Worm (Caenorhabditis elegans): Measurements from ENCODE around the gene twk-2.

Gene twk-2

DNA sequence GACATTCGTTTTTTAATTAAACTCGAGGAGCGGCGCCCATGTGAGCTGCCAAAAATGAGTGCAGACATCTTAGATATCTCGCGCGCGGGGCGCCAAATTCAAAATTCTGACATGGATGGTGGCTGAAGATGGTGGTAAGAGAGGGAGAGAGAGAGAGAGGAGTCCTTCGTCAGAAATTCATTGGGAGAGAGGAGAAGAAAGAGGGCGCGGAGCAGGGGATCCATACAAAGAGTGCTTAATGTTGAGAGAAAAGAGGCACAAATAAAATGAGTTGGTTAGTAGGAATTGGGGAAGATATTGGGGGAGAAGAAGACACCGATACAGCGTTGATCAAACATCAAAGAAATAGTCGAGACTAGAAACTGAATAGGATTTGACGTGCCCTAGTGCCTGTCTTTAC is 502 bp upstream of the twk-2 start:
- TF ChIP-seq lin-26 (GFP tag; IDR thresholded peaks at IDR 0.05) (no peak), dpl-1 (GFP tag; optimal IDR thresholded peaks at IDR 0.05) (no peak), let-607 (tag; optimal IDR thresholded peaks at IDR 0.05) (no peak), nhr-80 (tag; optimal IDR thresholded peaks at IDR 0.05) (no peak), let-526 (GFP tag; IDR thresholded peaks at IDR 0.05) (no peak), ceh-27 (GFP tag; optimal IDR thresholded peaks at IDR 0.05) (peak; percentile 6), zfh-2 (GFP tag; conservative IDR thresholded peaks at IDR 0.05) (peak; percentile 20; the same call in 1 of the 2 replicates), F10E7.11 (tag; optimal IDR thresholded peaks at IDR 0.05) (no peak), lsl-1 (GFP tag; optimal IDR thresholded peaks at IDR 0.05) (no peak), somi-1 (GFP tag; optimal IDR thresholded peaks at IDR 0.05) (no peak)

DNA sequence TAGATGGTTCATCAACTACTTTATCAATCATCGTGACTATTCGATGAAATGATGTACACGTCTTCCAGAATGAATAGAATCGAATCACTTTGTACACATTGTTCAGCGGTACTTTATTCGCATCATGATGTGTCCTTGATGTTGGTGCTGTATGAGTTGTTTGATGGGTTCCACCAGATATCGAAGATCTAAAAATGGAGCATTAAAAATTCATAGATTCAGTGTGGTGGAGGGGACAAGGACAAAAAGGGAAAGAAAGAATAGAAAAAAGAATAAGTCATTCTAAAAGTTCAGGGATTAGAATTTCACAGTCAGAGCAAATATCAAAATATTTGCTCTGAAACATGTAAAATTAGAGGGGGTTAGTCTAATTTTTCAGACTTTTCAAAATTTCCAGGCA is 8.1 kb downstream of the twk-2 start:
- TF ChIP-seq zim-3 (tag; optimal IDR thresholded peaks at IDR 0.05) (no peak), cebp-1 (GFP tag; IDR thresholded peaks at IDR 0.05) (no peak), cebp-1 (tag; optimal IDR thresholded peaks at IDR 0.05) (no peak), madf-6 (GFP tag; IDR thresholded peaks at IDR 0.05) (no peak), nfya-2 (GFP tag; IDR thresholded peaks at IDR 0.05) (no peak), lag-1 (GFP tag; IDR thresholded peaks at IDR 0.05) (no peak), pbrm-1 (GFP tag; IDR thresholded peaks at IDR 0.05) (no peak), mcd-1 (GFP tag; IDR thresholded peaks at IDR 0.05) (no peak), attf-5 (GFP tag; optimal IDR thresholded peaks at IDR 0.05) (no peak), fkh-3 (tag; optimal IDR thresholded peaks at IDR 0.05) (no peak), F33H1.4 (GFP tag; IDR thresholded peaks at IDR 0.05) (no peak), ceh-91 (GFP tag; IDR thresholded peaks at IDR 0.05) (no peak)

DNA sequence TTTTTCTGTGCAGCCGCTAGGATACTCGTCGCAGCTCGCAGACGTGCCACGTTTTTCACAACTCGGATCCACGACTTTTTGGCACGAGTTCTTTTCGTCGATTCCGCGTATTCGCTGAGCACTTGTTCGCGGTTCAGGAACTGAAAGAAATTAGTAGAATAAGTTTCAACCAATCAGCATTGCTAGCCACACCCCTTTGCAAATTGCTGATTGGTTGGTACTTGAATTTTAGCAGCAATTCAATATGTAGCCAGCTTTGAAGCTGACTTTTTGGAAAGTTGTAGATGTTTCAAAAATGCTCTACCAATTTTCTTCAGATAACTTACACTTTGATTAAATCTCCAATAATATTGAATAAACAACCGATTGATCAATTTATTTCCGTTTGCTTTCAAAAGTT is 11.7 kb downstream of the twk-2 start:
- TF ChIP-seq ets-4 (GFP tag; optimal IDR thresholded peaks at IDR 0.05) (no peak), B0336.3 (GFP tag; IDR thresholded peaks at IDR 0.05) (no peak), B0261.1 (tag; optimal IDR thresholded peaks at IDR 0.05) (no peak), nfyb-1 (GFP tag; IDR thresholded peaks at IDR 0.05) (peak; percentile 67)

DNA sequence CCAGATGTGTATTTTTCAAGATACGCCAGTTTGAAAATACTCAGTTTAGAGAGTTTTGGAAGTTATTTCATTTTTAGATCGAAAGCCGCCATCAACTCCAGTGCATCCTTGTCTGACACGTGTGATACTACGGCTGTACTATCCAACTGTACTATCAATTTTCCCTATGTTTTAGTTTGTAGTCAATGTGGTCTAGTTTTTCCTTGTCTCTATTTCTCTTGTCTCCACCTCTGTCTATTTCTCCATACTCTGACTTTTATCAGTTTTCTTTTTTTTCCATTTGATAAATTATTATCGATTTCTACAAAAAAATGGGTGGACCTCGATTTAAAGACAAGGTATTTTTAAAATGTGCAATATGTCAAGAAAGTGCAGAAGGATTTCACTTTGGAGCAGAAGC is 14.3 kb downstream of the twk-2 start, which contains the start of gene nhr-16:
Gene nhr-16, plus strand, starts transcription at position 205 of the 400 bp plus-strand sequence.
- no peak for TF ChIP-seq D2030.7 (GFP tag; IDR thresholded peaks at IDR 0.05)
- no peak for TF ChIP-seq nfyb-1 (GFP tag; IDR thresholded peaks at IDR 0.05)
- TF ChIP-seq ztf-25 (GFP tag; IDR thresholded peaks at IDR 0.05): no peak
- TF ChIP-seq attf-5 (GFP tag; optimal IDR thresholded peaks at IDR 0.05): no peak
- no peak for TF ChIP-seq Y79H2A.3 (GFP tag; conservative IDR thresholded peaks at IDR 0.05)
- TF ChIP-seq atf-7 (tag; optimal IDR thresholded peaks at IDR 0.05): no peak
- no peak for TF ChIP-seq mcd-1 (GFP tag; IDR thresholded peaks at IDR 0.05)
- TF ChIP-seq F33H1.4 (GFP tag; IDR thresholded peaks at IDR 0.05): no peak

DNA sequence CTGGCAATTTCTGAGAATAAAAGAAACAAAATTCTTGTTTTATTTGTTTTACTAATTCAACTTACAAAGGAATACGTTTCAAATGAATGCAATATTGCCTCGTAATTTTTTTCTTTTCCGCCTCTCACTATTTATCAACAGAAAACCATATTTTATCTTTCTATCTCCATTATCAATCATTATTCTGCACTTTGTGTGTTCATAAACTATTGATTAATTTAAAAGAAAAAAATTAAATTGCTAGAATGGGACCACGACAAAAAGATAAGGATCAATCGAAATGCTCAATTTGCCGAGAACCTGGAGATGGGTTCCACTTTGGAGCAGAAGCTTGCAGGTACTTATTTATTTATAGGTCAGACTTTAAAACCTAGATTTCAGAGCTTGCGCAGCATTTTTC is 17.8 kb downstream of the twk-2 start, which contains the start of gene nhr-273:
Gene nhr-273, plus strand, starts transcription at position 167 of the 400 bp plus-strand sequence.
- TF ChIP-seq lin-40 (tag; optimal IDR thresholded peaks at IDR 0.05) (peak; percentile 9), T26A5.8 (tag; optimal IDR thresholded peaks at IDR 0.05) (no peak)

DNA sequence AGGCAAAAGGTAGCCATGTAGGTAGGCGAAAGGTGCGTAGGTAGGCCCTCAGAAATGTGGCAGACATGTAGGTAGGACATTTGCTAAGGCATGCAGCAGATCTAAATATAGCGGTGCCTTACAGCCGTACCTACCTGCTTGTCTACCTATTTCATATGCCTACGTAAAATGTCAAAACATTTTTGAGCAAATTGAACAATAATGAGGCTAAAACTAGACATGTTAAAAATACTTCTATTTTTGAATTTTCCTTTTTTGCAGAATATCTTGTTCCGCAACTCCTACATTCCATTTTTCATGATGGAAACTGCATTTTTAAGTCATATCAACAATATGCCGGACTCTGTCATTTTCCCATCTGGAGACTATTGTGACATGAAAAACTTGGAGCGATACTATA is 18.7 kb downstream of the twk-2 start:
- no peak for TF ChIP-seq let-607 (tag; optimal IDR thresholded peaks at IDR 0.05)
- no peak for TF ChIP-seq rec-8 (tag; optimal IDR thresholded peaks at IDR 0.05)
- TF ChIP-seq lin-40 (tag; optimal IDR thresholded peaks at IDR 0.05): no peak
- no peak for TF ChIP-seq hlh-12 (tag; optimal IDR thresholded peaks at IDR 0.05)
- TF ChIP-seq sea-2 (GFP tag; IDR thresholded peaks at IDR 0.05): no peak
- TF ChIP-seq T07F8.4 (tag; optimal IDR thresholded peaks at IDR 0.05): no peak
- no peak for TF ChIP-seq ZK185.1 (tag; optimal IDR thresholded peaks at IDR 0.05; ENCODE audit: poor library complexity, severe bottlenecking)
- no peak for TF ChIP-seq nhr-27 (tag; optimal IDR thresholded peaks at IDR 0.05)
- no peak for TF ChIP-seq ztf-18 (tag; optimal IDR thresholded peaks at IDR 0.05)
- no peak for TF ChIP-seq tbx-9 (tag; optimal IDR thresholded peaks at IDR 0.05; ENCODE audit: borderline replicate concordance)
- TF ChIP-seq attf-3 (GFP tag; conservative IDR thresholded peaks at IDR 0.05): no peak
- no peak for TF ChIP-seq tbp1 (GFP tag; optimal IDR thresholded peaks at IDR 0.05)
- TF ChIP-seq B0336.3 (GFP tag; IDR thresholded peaks at IDR 0.05): no peak
